Fruit fly (Drosophila melanogaster) Kc167 (cell line): ENCODE measurements around the gene CG2962.

Experiments used
- Myc ChIP-seq: fragments of >200 bp; optimal IDR thresholded peaks from 2 replicates; lab custom pipeline; 2017; ENCODE audit warnings: missing external identifiers
- Sin3A ChIP-seq: fragments of >200 bp; optimal IDR thresholded peaks from 2 replicates; lab custom pipeline; 2018; ENCODE audit warnings: missing external identifiers
- h ChIP-seq: fragments of >200 bp; optimal IDR thresholded peaks from 3 replicates; lab custom pipeline; 2018; ENCODE audit warnings: missing external identifiers
- insv ChIP-seq: fragments of >200 bp; optimal IDR thresholded peaks from 3 replicates; lab custom pipeline; 2018; ENCODE audit warnings: missing external identifiers
- psq ChIP-seq: fragments of >200 bp; optimal IDR thresholded peaks from 2 replicates; lab custom pipeline; 2017; ENCODE audit warnings: missing external identifiers
- ttk ChIP-seq: sonication (Bioruptor generic); optimal IDR thresholded peaks from 2 replicates; lab custom pipeline; 2017; ENCODE audit warnings: missing external identifiers

dm6 chrX:10263165-10263956 lies 46.9 kb upstream of the CG2962 start, which contains the start of gene Hk:
- TF ChIP-seq Sin3A: no peak
- TF ChIP-seq psq (lab: Kevin White, UChicago): no peak
- TF ChIP-seq h: no peak
- no peak for TF ChIP-seq insv (lab: Kevin White, UChicago)
- no peak for TF ChIP-seq ttk (lab: Kevin White, UChicago)
- no peak for TF ChIP-seq Myc
